Worm (Caenorhabditis elegans) whole organism, late embryonic: ENCODE data around the gene egl-47.

Experiments
- C38D4.7 ChIP-seq: fragments of 200-800 bp; sonication (Bioruptor generic); optimal IDR thresholded peaks from 2 replicates; lab custom pipeline; 2018; ENCODE audit warnings: mild to moderate bottlenecking, missing genetic modification characterization, moderate library complexity, missing compliant biosample characterization
- F13H6.1 ChIP-seq: sonication (generic microtip); optimal IDR thresholded peaks from 2 replicates; lab custom pipeline; 2016; ENCODE audit warnings: missing genetic modification characterization, missing compliant biosample characterization
- K09A11.1 ChIP-seq: sonication (generic microtip); optimal IDR thresholded peaks from 2 replicates; lab custom pipeline; 2017; ENCODE audit warnings: antibody characterized with exemption, mild to moderate bottlenecking, missing genetic modification characterization, missing compliant biosample characterization; ENCODE audit not compliant: insufficient read depth
- ama-1 ChIP-seq: fragments of 150-350 bp; optimal IDR thresholded peaks from 2 replicates; lab custom pipeline; 2014
- ceh-14 ChIP-seq: sonication (generic microtip); optimal IDR thresholded peaks from 2 replicates; lab custom pipeline; 2016; ENCODE audit warnings: missing genotype, missing genetic modification characterization, missing compliant biosample characterization
- ceh-19 ChIP-seq: fragments of 200-800 bp; sonication (Bioruptor generic); optimal IDR thresholded peaks from 2 replicates; lab custom pipeline; 2018; ENCODE audit warnings: mild to moderate bottlenecking, missing genetic modification characterization, missing compliant biosample characterization
- ceh-24 ChIP-seq: sonication (generic microtip); optimal IDR thresholded peaks from 2 replicates; lab custom pipeline; 2016; ENCODE audit warnings: mild to moderate bottlenecking, missing genetic modification characterization, missing compliant biosample characterization
- ceh-34 ChIP-seq: sonication (generic microtip); optimal IDR thresholded peaks from 2 replicates; lab custom pipeline; 2016; ENCODE audit warnings: mild to moderate bottlenecking, missing genetic modification characterization, missing compliant biosample characterization
- ceh-48 ChIP-seq: sonication (generic microtip); optimal IDR thresholded peaks from 2 replicates; lab custom pipeline; 2016; ENCODE audit warnings: missing genetic modification characterization, inconsistent platforms, missing compliant biosample characterization
- ceh-9 ChIP-seq: sonication (generic microtip); optimal IDR thresholded peaks from 2 replicates; lab custom pipeline; 2016; ENCODE audit warnings: mild to moderate bottlenecking, missing genetic modification characterization, inconsistent platforms, missing compliant biosample characterization
- dmd-4 ChIP-seq: sonication (generic microtip); optimal IDR thresholded peaks from 2 replicates; lab custom pipeline; 2016; ENCODE audit warnings: borderline replicate concordance, missing genetic modification characterization, missing compliant biosample characterization
- dve-1 ChIP-seq: sonication (generic microtip); optimal IDR thresholded peaks from 2 replicates; lab custom pipeline; 2017; ENCODE audit warnings: antibody characterized with exemption, mild to moderate bottlenecking, missing genetic modification characterization, missing compliant biosample characterization
- elt-2 ChIP-seq: sonication (generic microtip); optimal IDR thresholded peaks from 2 replicates; lab custom pipeline; 2016; ENCODE audit warnings: missing genetic modification reagents, missing genetic modification characterization, missing compliant biosample characterization
- elt-4 ChIP-seq: sonication (generic microtip); optimal IDR thresholded peaks from 2 replicates; lab custom pipeline; 2016; ENCODE audit warnings: missing genetic modification characterization, missing compliant biosample characterization
- ets-4 ChIP-seq: sonication (generic microtip); optimal IDR thresholded peaks from 2 replicates; lab custom pipeline; 2016; ENCODE audit warnings: missing genetic modification characterization, missing compliant biosample characterization
- fkh-10 ChIP-seq: fragments of 150-350 bp; optimal IDR thresholded peaks from 2 replicates; lab custom pipeline; 2014; ENCODE audit warnings: missing biosample characterization, missing genetic modification reagents, missing genetic modification characterization
- hlh-6 ChIP-seq: sonication (generic microtip); optimal IDR thresholded peaks from 2 replicates; lab custom pipeline; 2016; ENCODE audit warnings: missing genotype, missing genetic modification characterization, missing compliant biosample characterization
- lin-11 ChIP-seq: fragments of 200-800 bp; sonication (Bioruptor generic); optimal IDR thresholded peaks from 2 replicates; lab custom pipeline; 2018; ENCODE audit warnings: mild to moderate bottlenecking, missing genetic modification characterization, missing compliant biosample characterization
- madf-2 ChIP-seq: sonication (generic microtip); optimal IDR thresholded peaks from 2 replicates; lab custom pipeline; 2017; ENCODE audit warnings: missing genetic modification characterization, missing compliant biosample characterization
- mec-3 ChIP-seq: sonication (generic microtip); optimal IDR thresholded peaks from 2 replicates; lab custom pipeline; 2016; ENCODE audit warnings: borderline replicate concordance, missing genetic modification characterization, missing compliant biosample characterization
- nfya-1 ChIP-seq: sonication (generic microtip); optimal IDR thresholded peaks from 2 replicates; lab custom pipeline; 2017; ENCODE audit warnings: missing genetic modification characterization, mild to moderate bottlenecking, missing compliant biosample characterization, antibody characterized with exemption, moderate library complexity
- nhr-11 ChIP-seq: fragments of 150-350 bp; optimal IDR thresholded peaks from 2 replicates; lab custom pipeline; 2014; ENCODE audit warnings: missing biosample characterization, missing genetic modification characterization
- npax-4 ChIP-seq: sonication (generic microtip); optimal IDR thresholded peaks from 2 replicates; lab custom pipeline; 2016; ENCODE audit warnings: missing genetic modification characterization, missing compliant biosample characterization
- pag-3 ChIP-seq: sonication (generic microtip); optimal IDR thresholded peaks from 2 replicates; lab custom pipeline; 2016; ENCODE audit warnings: missing compliant biosample characterization, missing genetic modification characterization, borderline replicate concordance
- pat-9 ChIP-seq: fragments of 200-800 bp; sonication (Bioruptor generic); optimal IDR thresholded peaks from 2 replicates; lab custom pipeline; 2018; ENCODE audit warnings: mild to moderate bottlenecking, missing genetic modification characterization, moderate library complexity, missing compliant biosample characterization
- pax-1 ChIP-seq: fragments of 150-350 bp; optimal IDR thresholded peaks from 2 replicates; lab custom pipeline; 2014; ENCODE audit warnings: missing biosample characterization, missing genetic modification characterization
- pqm-1 ChIP-seq: sonication (generic microtip); optimal IDR thresholded peaks from 2 replicates; lab custom pipeline; 2016; ENCODE audit warnings: missing genetic modification characterization, missing compliant biosample characterization
- sdc-2 ChIP-seq: sonication (generic microtip); optimal IDR thresholded peaks from 2 replicates; lab custom pipeline; 2016; ENCODE audit warnings: missing genotype, missing genetic modification characterization, missing compliant biosample characterization
- sox-2 ChIP-seq: fragments of 200-800 bp; sonication (Bioruptor generic); IDR thresholded peaks from 2 replicates; pipeline ENCODE4 v1.3.6; 2022; ENCODE audit warnings: missing genetic modification reagents, missing genetic modification characterization, missing compliant biosample characterization
- tbx-2 ChIP-seq: sonication (generic microtip); optimal IDR thresholded peaks from 2 replicates; lab custom pipeline; 2016; ENCODE audit warnings: missing genetic modification characterization, missing compliant biosample characterization
- tbx-7 ChIP-seq: sonication (generic microtip); optimal IDR thresholded peaks from 2 replicates; lab custom pipeline; 2016; ENCODE audit warnings: missing genotype, missing genetic modification characterization, missing compliant biosample characterization
- unc-3 ChIP-seq, 2 experiments: fragments of 200-800 bp in 1 of 2; sonication (Bioruptor generic) in 1 of 2; sonication (generic microtip) in 1 of 2; conservative IDR thresholded peaks in 1 of 2; optimal IDR thresholded peaks in 1 of 2; 2 replicates each; pipeline versions ENCODE4 v1.3.6 to Lab custom; 2016 to 2022; ENCODE audit warnings: missing compliant biosample characterization in 2 of 2, missing genetic modification characterization in 2 of 2, missing genetic modification reagents in 1 of 2

egl-47 gene

DNA sequence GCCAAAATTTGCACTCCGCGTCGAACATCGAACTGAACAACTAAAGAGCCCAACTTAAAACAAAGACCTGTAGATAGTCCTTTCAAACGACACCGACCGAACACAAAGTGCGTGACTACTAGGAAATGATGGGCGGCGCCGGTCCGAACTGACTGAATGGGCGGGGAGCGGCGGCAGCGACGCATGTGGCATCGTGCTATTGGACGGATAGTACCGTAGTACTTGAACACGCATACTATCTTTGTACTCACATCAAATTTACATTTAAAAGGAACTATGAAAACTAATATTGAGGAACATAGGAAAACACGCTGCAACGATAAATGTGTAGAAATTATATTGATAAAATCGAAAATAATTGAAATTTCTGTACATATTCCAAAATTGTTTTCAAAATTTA lies 39.0 kb upstream of the egl-47 start:
- TF ChIP-seq hlh-6 = no peak
- TF ChIP-seq nfya-1 (tag; lab: Kevin White, UChicago) = peak; percentile 91

DNA sequence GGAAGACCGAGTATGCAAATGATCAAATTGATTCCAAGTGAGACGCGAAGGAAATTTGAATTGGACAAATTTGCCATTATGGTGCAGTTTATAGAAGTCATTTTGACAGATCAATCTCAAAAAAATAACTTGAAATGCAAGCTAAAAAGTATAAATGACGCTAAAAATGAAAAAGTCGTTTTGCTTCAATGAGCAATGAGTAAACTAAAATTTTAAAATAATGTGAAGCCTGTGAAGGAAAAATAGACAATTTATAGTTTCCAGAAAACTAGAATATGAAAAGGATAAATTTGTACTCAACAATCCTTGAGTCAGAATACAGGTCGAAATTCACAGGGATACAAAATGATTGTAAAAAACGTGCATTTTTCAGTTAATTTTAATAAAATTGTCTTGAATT lies 31.1 kb upstream of the egl-47 start, which contains the start of gene srab-17:
TSS of gene srab-17 (minus strand) at position 101 of the 400 bp plus-strand sequence.
- TF ChIP-seq ceh-19 (GFP tag; lab: Kevin White, UChicago) = no peak
- TF ChIP-seq pag-3 = no peak
- no peak for TF ChIP-seq nhr-11 (tag; lab: Kevin White, UChicago)
- TF ChIP-seq pat-9 (tag; lab: Kevin White, UChicago) = no peak
- TF ChIP-seq elt-4 (tag; lab: Kevin White, UChicago) = no peak
- TF ChIP-seq ceh-24 = no peak
- no peak for TF ChIP-seq unc-3 (GFP tag; conservative IDR thresholded peaks at IDR 0.05; lab: Robert Waterston, UW)
- no peak for TF ChIP-seq unc-3 (tag; optimal IDR thresholded peaks at IDR 0.05; lab: Kevin White, UChicago)
- no peak for TF ChIP-seq K09A11.1 (tag; lab: Kevin White, UChicago)
- no peak for TF ChIP-seq ceh-34 (tag; lab: Kevin White, UChicago)
- no peak for TF ChIP-seq lin-11
- TF ChIP-seq tbx-2 (tag; lab: Kevin White, UChicago) = no peak
- no peak for TF ChIP-seq C38D4.7
- TF ChIP-seq ets-4 = no peak
- no peak for TF ChIP-seq sox-2
- TF ChIP-seq ama-1 (lab: Kevin White, UChicago) = no peak
- TF ChIP-seq sdc-2 (tag; lab: Kevin White, UChicago) = no peak
- TF ChIP-seq madf-2 = no peak

DNA sequence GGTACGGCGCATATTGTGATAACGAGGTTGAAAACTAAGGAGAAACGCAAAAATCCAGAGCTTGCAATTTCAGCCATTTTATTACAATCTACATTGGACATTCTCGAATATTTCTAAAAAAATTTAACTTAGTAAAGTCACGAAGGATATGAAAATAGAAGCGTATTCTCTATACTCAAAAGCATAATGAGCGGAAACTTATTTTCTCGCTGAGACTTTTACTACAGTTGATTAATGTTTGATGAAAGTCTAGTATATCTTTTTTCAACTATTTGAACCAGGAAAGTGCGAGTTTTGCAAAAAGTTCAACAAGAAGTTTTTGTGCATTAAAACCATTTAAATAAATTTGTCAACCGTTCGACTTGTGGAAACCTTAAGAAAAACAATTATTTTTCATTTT lies 28.0 kb upstream of the egl-47 start, which contains the start of gene srab-18:
TSS of gene srab-18 (minus strand) at position 101 of the 400 bp plus-strand sequence.
- TF ChIP-seq nhr-11 (tag; lab: Kevin White, UChicago) (no peak), elt-2 (tag; lab: Kevin White, UChicago) (no peak), nfya-1 (tag; lab: Kevin White, UChicago) (no peak), pat-9 (tag; lab: Kevin White, UChicago) (no peak), mec-3 (tag; lab: Kevin White, UChicago) (no peak), elt-4 (tag; lab: Kevin White, UChicago) (no peak), sox-2 (no peak), ceh-9 (no peak), tbx-7 (tag; lab: Kevin White, UChicago) (no peak), madf-2 (no peak)

DNA sequence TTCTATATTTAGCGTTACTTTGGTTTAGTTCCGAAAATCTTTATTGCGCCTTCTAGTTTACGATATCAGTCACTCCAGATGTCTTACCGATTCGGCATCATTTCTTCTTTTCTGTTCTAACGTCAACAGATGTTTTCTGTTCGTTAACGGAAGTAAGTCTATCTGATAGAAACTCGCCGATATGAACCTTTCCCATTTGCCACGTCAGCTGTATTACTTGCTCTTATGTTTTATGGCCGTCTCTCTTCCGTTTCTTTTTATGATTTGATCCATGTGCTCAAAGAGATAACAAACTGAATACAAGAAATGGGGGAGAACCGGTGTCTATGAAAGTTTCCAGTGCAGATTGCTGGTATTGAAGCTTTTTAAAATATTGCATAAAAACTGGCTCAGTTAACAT lies 20.0 kb upstream of the egl-47 start, which contains the start of gene srab-26:
TSS of gene srab-26 (minus strand) at position 101 of the 400 bp plus-strand sequence.
- no peak for TF ChIP-seq pqm-1 (tag; lab: Kevin White, UChicago)
- no peak for TF ChIP-seq ets-4
- TF ChIP-seq dve-1 = no peak
- no peak for TF ChIP-seq fkh-10 (GFP tag; lab: Kevin White, UChicago)
- no peak for TF ChIP-seq ceh-48 (tag; lab: Kevin White, UChicago)
- TF ChIP-seq ceh-19 (GFP tag; lab: Kevin White, UChicago) = no peak
- TF ChIP-seq dmd-4 = no peak
- TF ChIP-seq ceh-14 (tag; lab: Kevin White, UChicago) = no peak
- TF ChIP-seq pax-1 (tag; lab: Kevin White, UChicago) = no peak

DNA sequence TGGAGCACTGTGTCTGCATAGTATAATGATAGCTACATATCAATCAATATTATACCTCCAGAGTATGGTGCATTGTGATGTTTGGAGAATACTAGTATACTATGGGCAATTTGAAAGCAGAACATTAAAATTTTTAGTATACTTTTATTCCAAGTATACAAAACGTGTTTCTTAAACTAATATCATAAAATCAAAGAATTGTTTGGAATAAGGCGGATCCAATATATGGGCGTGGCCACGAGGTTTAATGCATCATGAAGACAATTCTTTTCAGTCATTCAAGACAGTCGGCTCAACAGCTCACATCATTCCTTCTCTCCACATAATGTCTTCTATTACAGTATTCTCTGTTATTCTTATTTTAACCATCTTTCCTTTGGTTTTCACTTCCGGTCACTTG lies 19.5 kb upstream of the egl-47 start, which contains the start of gene sdz-31:
TSS of gene sdz-31 (plus strand) at position 301 of the 400 bp plus-strand sequence.
- TF ChIP-seq fkh-10 (GFP tag; lab: Kevin White, UChicago) (no peak), F13H6.1 (tag; lab: Kevin White, UChicago) (no peak), npax-4 (tag; lab: Kevin White, UChicago) (no peak), nhr-11 (tag; lab: Kevin White, UChicago) (no peak), pax-1 (tag; lab: Kevin White, UChicago) (no peak)
